Fruit fly (Drosophila melanogaster): ENCODE results near the gene CG43077.

DNA sequence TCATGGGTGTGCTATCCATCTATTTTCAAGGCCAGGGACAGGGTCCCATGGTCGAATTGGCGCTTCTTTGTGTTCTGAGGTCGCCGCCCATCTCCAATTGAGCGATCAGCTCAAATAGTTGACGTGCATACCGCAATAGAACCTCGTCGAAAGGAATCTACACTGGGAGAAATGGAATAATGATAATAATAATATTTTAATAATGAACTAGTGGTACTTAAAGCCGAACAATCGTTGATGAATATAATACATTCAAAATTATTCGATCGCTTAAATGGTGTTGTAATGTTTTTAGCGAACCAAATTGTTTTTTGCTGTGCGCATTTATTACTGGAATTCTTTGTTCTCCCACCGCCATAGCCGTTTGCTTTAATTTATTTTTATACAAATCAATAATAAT is 22.3 kb upstream of the CG43077 start:
- no peak for TF ChIP-seq Sin3A (optimal IDR thresholded peaks at IDR 0.05)
- no peak for TF ChIP-seq insv (optimal IDR thresholded peaks at IDR 0.05)
- TF ChIP-seq h (optimal IDR thresholded peaks at IDR 0.05) = no peak

All from Kc167 (cell line).